Worm (Caenorhabditis elegans) whole organism, midembryonic: ENCODE data around the gene F36H12.17.
"Not testable (repeated sequence)": the region's sequence is repeated elsewhere in the genome, so short reads cannot be mapped to it uniquely, and the experiment has no call there.

Source experiments
- T22C8.4 ChIP-seq: fragments of 200-800 bp; sonication (Bioruptor generic); IDR thresholded peaks from 2 replicates; pipeline ENCODE4 v1.3.6; 2022; ENCODE audit warnings: missing genetic modification characterization, missing compliant biosample characterization
- cog-1 ChIP-seq: sonication (generic microtip); optimal IDR thresholded peaks from 2 replicates; lab custom pipeline; 2016; ENCODE audit warnings: missing genetic modification characterization, missing compliant biosample characterization
- med-1 ChIP-seq: sonication (generic microtip); optimal IDR thresholded peaks from 2 replicates; lab custom pipeline; 2017; ENCODE audit warnings: missing genetic modification characterization, mild to moderate bottlenecking, missing compliant biosample characterization, antibody characterized with exemption, missing genetic modification reagents; ENCODE audit not compliant: insufficient read depth
- ref-1 ChIP-seq: fragments of 200-800 bp; sonication (Bioruptor generic); conservative IDR thresholded peaks from 2 replicates; pipeline ENCODE4 v1.3.6; 2022; ENCODE audit warnings: missing genetic modification reagents, missing genetic modification characterization, missing compliant biosample characterization
- tab-1 ChIP-seq: fragments of 200-800 bp; sonication (Bioruptor generic); IDR thresholded peaks from 2 replicates; pipeline ENCODE4 v1.3.6; 2022; ENCODE audit warnings: missing genetic modification characterization, missing compliant biosample characterization
- ztf-23 ChIP-seq: fragments of 200-800 bp; sonication (Bioruptor generic); IDR thresholded peaks from 2 replicates; pipeline ENCODE4 v1.3.6; 2022; ENCODE audit warnings: missing genetic modification reagents, missing genetic modification characterization, missing compliant biosample characterization
- ztf-29 ChIP-seq: fragments of 200-800 bp; sonication (Bioruptor generic); IDR thresholded peaks from 2 replicates; pipeline ENCODE4 v1.3.6; 2022; ENCODE audit warnings: missing genetic modification reagents, missing genetic modification characterization, missing compliant biosample characterization

Gene F36H12.17

ce11 chrIV:5221721-5222120, 55.9 kb downstream of the F36H12.17 start:
- no peak for TF ChIP-seq ref-1 (GFP tag; lab: Robert Waterston, UW)
- no peak for TF ChIP-seq ztf-29
- no peak for TF ChIP-seq T22C8.4 (GFP tag; lab: Robert Waterston, UW)
- no peak for TF ChIP-seq med-1 (GFP tag; lab: Kevin White, UChicago)
- no peak for TF ChIP-seq tab-1 (GFP tag; lab: Robert Waterston, UW)

ce11 chrIV:5218496-5218895, 59.2 kb downstream of the F36H12.17 start, which contains the start of gene nsph-4.2:
Gene nsph-4.2 (plus strand): TSS chrIV:5218796.
- not testable (repeated sequence) for TF ChIP-seq med-1 (GFP tag; lab: Kevin White, UChicago); cog-1; ztf-23 (GFP tag; lab: Robert Waterston, UW)
